Fruit fly (Drosophila melanogaster): ENCODE data around the gene CG9286.

DNA sequence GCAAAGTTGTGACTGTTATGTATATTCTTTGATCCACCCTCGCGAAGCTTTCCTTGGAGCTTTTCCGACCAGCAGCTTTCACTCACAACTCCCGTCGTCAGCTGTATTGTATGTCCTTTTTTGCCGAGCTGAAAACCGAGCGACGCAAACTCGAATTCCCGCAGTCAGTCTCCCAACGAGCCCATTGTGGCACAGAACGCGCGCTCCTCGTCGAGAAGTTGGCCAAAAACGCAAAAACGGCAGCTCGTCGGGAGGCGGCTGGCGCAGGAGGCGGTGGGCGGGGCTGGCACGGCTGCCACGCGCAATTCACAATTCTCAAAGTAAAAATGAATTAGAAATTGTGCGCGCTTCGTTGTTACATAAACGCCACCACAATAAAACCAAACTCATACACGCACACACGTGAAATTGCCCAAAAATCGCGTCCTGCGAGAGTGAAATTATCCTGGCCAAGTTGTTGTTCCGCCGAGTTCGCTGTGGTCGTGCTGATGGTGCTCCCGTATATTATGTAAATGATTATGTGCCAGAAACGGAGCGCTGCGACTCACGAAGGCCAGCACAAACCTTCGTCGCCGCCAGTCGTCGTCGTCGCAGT lies 45.4 kb upstream of the CG9286 start:
- TF ChIP-seq CG8478 (optimal IDR thresholded peaks at IDR 0.05) (no peak), usp (GFP tag; optimal IDR thresholded peaks at IDR 0.05) (no peak), pan (optimal IDR thresholded peaks at IDR 0.05) (no peak), Dll (optimal IDR thresholded peaks at IDR 0.05) (no peak), psq (optimal IDR thresholded peaks at IDR 0.05) (no peak)
